Worm (Caenorhabditis elegans) whole organism, L3 larva: ENCODE results near the gene maph-1.3.

Source experiments
- R02D3.7 ChIP-seq: fragments of 150-350 bp; optimal IDR thresholded peaks from 2 replicates; lab custom pipeline; 2014; ENCODE audit warnings: missing biosample characterization, missing genetic modification characterization
- ZK546.5 ChIP-seq: sonication (generic microtip); optimal IDR thresholded peaks from 2 replicates; lab custom pipeline; 2017; ENCODE audit warnings: missing biosample characterization, missing genetic modification characterization
- aly-2 ChIP-seq: fragments of 150-350 bp; optimal IDR thresholded peaks from 2 replicates; lab custom pipeline; 2014; ENCODE audit warnings: missing biosample characterization, missing genetic modification characterization
- ceh-16 ChIP-seq: sonication (generic microtip); optimal IDR thresholded peaks from 2 replicates; lab custom pipeline; 2017; ENCODE audit warnings: missing biosample characterization, missing genetic modification characterization
- ceh-28 ChIP-seq: fragments of 150-350 bp; optimal IDR thresholded peaks from 2 replicates; lab custom pipeline; 2014; ENCODE audit warnings: missing biosample characterization, missing genetic modification reagents, missing genetic modification characterization
- ceh-9 ChIP-seq: sonication (generic microtip); optimal IDR thresholded peaks from 2 replicates; lab custom pipeline; 2018; ENCODE audit warnings: missing biosample characterization, missing genetic modification characterization
- egl-27 ChIP-seq: sonication (generic microtip); optimal IDR thresholded peaks from 4 replicates; lab custom pipeline; 2017; ENCODE audit warnings: missing biosample characterization, missing genetic modification reagents, missing genetic modification characterization
- egl-5 ChIP-seq: fragments of 150-350 bp; optimal IDR thresholded peaks from 2 replicates; lab custom pipeline; 2017; ENCODE audit warnings: missing biosample characterization, missing genetic modification reagents, missing genetic modification characterization, inconsistent platforms
- elt-1 ChIP-seq: fragments of 150-350 bp; optimal IDR thresholded peaks from 2 replicates; lab custom pipeline; 2014; ENCODE audit warnings: missing biosample characterization, missing genetic modification characterization
- elt-2 ChIP-seq: sonication (generic microtip); optimal IDR thresholded peaks from 2 replicates; lab custom pipeline; 2016; ENCODE audit warnings: missing genetic modification reagents, mild to moderate bottlenecking, missing genetic modification characterization, missing compliant biosample characterization
- eor-1 ChIP-seq, 2 experiments: fragments of 150-350 bp; optimal IDR thresholded peaks; 2 replicates each; lab custom pipeline; 2014 to 2018; ENCODE audit warnings: missing biosample characterization in 2 of 2, missing genetic modification characterization in 2 of 2
- fkh-10 ChIP-seq: sonication (generic microtip); optimal IDR thresholded peaks from 2 replicates; lab custom pipeline; 2017; ENCODE audit warnings: missing biosample characterization, missing genetic modification reagents, missing genetic modification characterization
- fos-1 ChIP-seq: fragments of 150-350 bp; optimal IDR thresholded peaks from 2 replicates; lab custom pipeline; 2014; ENCODE audit warnings: missing biosample characterization, missing genetic modification characterization
- hmg-11 ChIP-seq: sonication (generic microtip); optimal IDR thresholded peaks from 2 replicates; lab custom pipeline; 2016; ENCODE audit warnings: missing genetic modification characterization, missing compliant biosample characterization
- jun-1 ChIP-seq: fragments of 150-350 bp; optimal IDR thresholded peaks from 2 replicates; lab custom pipeline; 2014; ENCODE audit warnings: missing biosample characterization, missing genetic modification reagents, missing genetic modification characterization
- lin-15B ChIP-seq: fragments of 150-350 bp; optimal IDR thresholded peaks from 2 replicates; lab custom pipeline; 2014; ENCODE audit warnings: missing biosample characterization, missing genetic modification characterization
- lin-39 ChIP-seq: fragments of 150-350 bp; optimal IDR thresholded peaks from 2 replicates; lab custom pipeline; 2018; ENCODE audit warnings: missing biosample characterization, missing genetic modification reagents, missing genetic modification characterization
- lsy-12 ChIP-seq: sonication (generic microtip); optimal IDR thresholded peaks from 2 replicates; lab custom pipeline; 2016; ENCODE audit warnings: mild to moderate bottlenecking, missing genetic modification characterization, missing compliant biosample characterization
- mml-1 ChIP-seq: fragments of 150-350 bp; sonication (generic microtip); optimal IDR thresholded peaks from 3 replicates; lab custom pipeline; 2014; ENCODE audit warnings: missing biosample characterization, missing genetic modification characterization
- nfya-1 ChIP-seq: sonication (generic microtip); optimal IDR thresholded peaks from 2 replicates; lab custom pipeline; 2017; ENCODE audit warnings: missing genetic modification characterization, mild to moderate bottlenecking, missing compliant biosample characterization, antibody characterized with exemption, moderate library complexity; ENCODE audit not compliant: insufficient read depth
- nhr-11 ChIP-seq: fragments of 150-350 bp; optimal IDR thresholded peaks from 2 replicates; lab custom pipeline; 2014; ENCODE audit warnings: missing biosample characterization, missing genetic modification characterization
- nhr-12 ChIP-seq: fragments of 150-350 bp; optimal IDR thresholded peaks from 2 replicates; lab custom pipeline; 2014; ENCODE audit warnings: missing biosample characterization, missing genetic modification characterization
- nhr-23 ChIP-seq: fragments of 150-350 bp; optimal IDR thresholded peaks from 2 replicates; lab custom pipeline; 2014; ENCODE audit warnings: missing biosample characterization, missing genetic modification reagents, missing genetic modification characterization
- nhr-237 ChIP-seq: fragments of 150-350 bp; optimal IDR thresholded peaks from 2 replicates; lab custom pipeline; 2014; ENCODE audit warnings: missing biosample characterization, missing genetic modification characterization
- nhr-25 ChIP-seq: sonication (generic microtip); optimal IDR thresholded peaks from 2 replicates; lab custom pipeline; 2017; ENCODE audit warnings: missing biosample characterization, missing genetic modification characterization
- nhr-76 ChIP-seq: fragments of 150-350 bp; sonication (generic microtip); optimal IDR thresholded peaks from 5 replicates; lab custom pipeline; 2014; ENCODE audit warnings: missing biosample characterization, missing genetic modification characterization
- nhr-77 ChIP-seq: fragments of 150-350 bp; optimal IDR thresholded peaks from 2 replicates; lab custom pipeline; 2014; ENCODE audit warnings: missing biosample characterization, missing genetic modification characterization
- pha-4 ChIP-seq: fragments of 150-350 bp; optimal IDR thresholded peaks from 2 replicates; lab custom pipeline; 2014; ENCODE audit warnings: missing biosample characterization, missing genetic modification reagents, missing genetic modification characterization
- pqm-1 ChIP-seq: fragments of 150-350 bp; optimal IDR thresholded peaks from 2 replicates; lab custom pipeline; 2017; ENCODE audit warnings: missing biosample characterization, missing genetic modification characterization, inconsistent platforms
- sea-2 ChIP-seq: fragments of 150-350 bp; sonication (generic microtip); optimal IDR thresholded peaks from 4 replicates; lab custom pipeline; 2014; ENCODE audit warnings: missing biosample characterization, missing genetic modification reagents, missing genetic modification characterization
- snpc-4 ChIP-seq: fragments of 150-350 bp; optimal IDR thresholded peaks from 2 replicates; lab custom pipeline; 2014; ENCODE audit warnings: missing biosample characterization, missing genetic modification characterization
- unc-39 ChIP-seq: sonication (generic microtip); optimal IDR thresholded peaks from 4 replicates; lab custom pipeline; 2017; ENCODE audit warnings: missing biosample characterization, missing genetic modification characterization
- zag-1 ChIP-seq: fragments of 150-350 bp; optimal IDR thresholded peaks from 2 replicates; lab custom pipeline; 2014; ENCODE audit warnings: missing biosample characterization, missing genetic modification characterization
- ztf-4 ChIP-seq: fragments of 150-350 bp; optimal IDR thresholded peaks from 2 replicates; lab custom pipeline; 2014; ENCODE audit warnings: missing biosample characterization, missing genetic modification characterization

maph-1.3 gene

DNA sequence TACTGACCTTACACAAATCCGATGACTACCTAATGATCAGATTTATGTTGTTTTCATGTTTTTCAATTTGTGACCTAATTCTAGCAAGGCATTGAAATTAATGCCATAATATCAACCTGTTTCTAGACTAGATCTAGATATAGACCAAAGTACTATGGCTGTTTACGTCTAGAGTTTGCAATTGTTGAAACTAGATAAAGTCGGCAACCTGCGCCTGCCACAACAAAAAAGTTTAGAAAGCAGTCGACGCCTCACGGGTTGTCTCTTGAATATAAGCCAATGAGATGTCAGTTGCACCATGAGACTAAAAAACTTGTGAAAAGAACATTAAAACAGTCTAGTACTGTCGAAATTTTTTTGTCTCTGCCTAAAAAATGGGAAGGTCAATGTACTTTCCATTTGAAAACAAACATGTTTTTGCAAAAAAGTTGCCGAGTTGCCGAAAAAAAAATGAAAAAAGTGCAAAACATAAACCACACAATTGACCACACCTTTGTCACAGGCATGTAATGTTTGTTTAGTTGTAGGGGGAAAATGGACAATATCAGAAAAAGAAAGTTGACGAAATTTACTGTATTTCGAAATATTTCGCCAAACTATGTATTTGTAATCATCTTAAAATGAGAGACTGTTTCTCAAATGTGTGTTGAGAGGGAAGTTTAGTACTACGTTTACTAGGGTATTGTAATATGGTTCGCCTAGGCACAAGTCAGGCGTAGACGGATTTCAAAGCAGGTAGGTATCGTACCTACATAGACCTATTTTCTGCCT is 34.5 kb downstream of the maph-1.3 start:
- peak; percentile 26 for TF ChIP-seq pha-4 (tag; lab: Kevin White, UChicago)
- no peak for TF ChIP-seq nhr-237 (tag; lab: Kevin White, UChicago)
- no peak for TF ChIP-seq R02D3.7

DNA sequence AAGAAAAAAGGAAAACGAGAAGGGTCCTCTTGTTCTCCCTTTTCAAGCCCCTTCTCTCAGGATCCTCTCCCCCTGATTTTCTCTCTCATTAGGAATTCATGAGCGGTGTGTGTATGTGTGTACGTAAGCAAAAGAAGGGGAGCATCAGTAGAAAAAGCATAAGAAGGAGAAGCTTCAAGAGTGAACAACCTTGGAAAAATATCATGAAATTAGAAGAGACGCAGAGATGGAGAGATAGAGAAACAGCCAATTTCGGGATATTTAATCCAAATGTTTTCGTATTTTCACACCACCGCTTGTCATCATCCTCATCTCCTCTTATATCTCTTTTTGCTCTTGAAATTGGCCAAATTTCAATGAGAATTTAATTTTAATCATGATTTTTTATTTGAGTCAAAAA is 38.5 kb downstream of the maph-1.3 start:
- TF ChIP-seq ceh-9 (tag; lab: Kevin White, UChicago) (no peak), ceh-16 (tag; lab: Kevin White, UChicago) (no peak), nhr-237 (tag; lab: Kevin White, UChicago) (no peak)

DNA sequence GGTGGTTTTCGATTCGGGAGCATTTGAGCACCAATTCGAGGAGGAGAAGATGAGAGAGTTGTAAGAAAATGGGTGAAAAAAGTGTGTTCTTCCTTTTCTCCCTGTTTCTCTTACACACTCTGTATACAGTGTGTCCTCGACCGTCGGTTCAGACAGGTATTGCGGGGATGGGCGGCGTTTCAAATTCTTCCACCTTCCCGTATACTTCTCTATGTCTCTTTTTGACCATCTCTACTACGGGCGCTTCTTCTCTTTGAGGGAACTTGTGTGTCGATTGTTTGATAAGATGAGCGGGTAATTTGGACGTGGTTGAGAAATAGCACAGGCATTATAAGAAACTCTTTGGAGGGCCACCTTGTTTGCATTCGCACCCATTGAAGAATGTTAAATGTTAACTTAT is 42.9 kb downstream of the maph-1.3 start:
- TF ChIP-seq nhr-77 (tag; lab: Kevin White, UChicago), result no peak
- no peak for TF ChIP-seq ZK546.5 (tag; lab: Kevin White, UChicago)
- no peak for TF ChIP-seq eor-1 (tag; optimal IDR thresholded peaks at IDR 0.05; lab: Kevin White, UChicago)
- TF ChIP-seq lin-39 (tag; lab: Kevin White, UChicago), result no peak
- no peak for TF ChIP-seq ztf-4 (tag; lab: Kevin White, UChicago)
- peak; percentile 66 for TF ChIP-seq elt-2
- TF ChIP-seq nhr-25 (tag; lab: Kevin White, UChicago), result peak; percentile 53
- peak; percentile 96 for TF ChIP-seq lin-15B (tag; lab: Kevin White, UChicago)
- TF ChIP-seq nhr-76 (tag; lab: Kevin White, UChicago), result no peak
- TF ChIP-seq snpc-4 (tag; lab: Kevin White, UChicago), result no peak
- TF ChIP-seq pha-4 (tag; lab: Kevin White, UChicago), result peak; percentile 79
- no peak for TF ChIP-seq fkh-10
- TF ChIP-seq zag-1 (tag; lab: Kevin White, UChicago), result no peak
- TF ChIP-seq nhr-12 (tag; lab: Kevin White, UChicago), result no peak
- peak; percentile 38 for TF ChIP-seq pqm-1 (tag; lab: Kevin White, UChicago)
- no peak for TF ChIP-seq fos-1 (tag; lab: Kevin White, UChicago)
- no peak for TF ChIP-seq aly-2 (tag; lab: Kevin White, UChicago)
- TF ChIP-seq mml-1 (tag; lab: Kevin White, UChicago), result no peak
- TF ChIP-seq nfya-1 (tag; lab: Kevin White, UChicago), result peak; percentile 35
- TF ChIP-seq lsy-12 (tag; lab: Kevin White, UChicago), result no peak
- TF ChIP-seq nhr-11 (tag; lab: Kevin White, UChicago), result no peak
- TF ChIP-seq nhr-23 (tag; lab: Kevin White, UChicago), result peak; percentile 43
- no peak for TF ChIP-seq R02D3.7
- TF ChIP-seq unc-39 (tag; lab: Kevin White, UChicago), result no peak
- no peak for TF ChIP-seq egl-5 (tag; lab: Kevin White, UChicago)
- no peak for TF ChIP-seq ceh-28 (tag; lab: Kevin White, UChicago)
- no peak for TF ChIP-seq jun-1 (tag; lab: Kevin White, UChicago)
- TF ChIP-seq sea-2, result no peak

DNA sequence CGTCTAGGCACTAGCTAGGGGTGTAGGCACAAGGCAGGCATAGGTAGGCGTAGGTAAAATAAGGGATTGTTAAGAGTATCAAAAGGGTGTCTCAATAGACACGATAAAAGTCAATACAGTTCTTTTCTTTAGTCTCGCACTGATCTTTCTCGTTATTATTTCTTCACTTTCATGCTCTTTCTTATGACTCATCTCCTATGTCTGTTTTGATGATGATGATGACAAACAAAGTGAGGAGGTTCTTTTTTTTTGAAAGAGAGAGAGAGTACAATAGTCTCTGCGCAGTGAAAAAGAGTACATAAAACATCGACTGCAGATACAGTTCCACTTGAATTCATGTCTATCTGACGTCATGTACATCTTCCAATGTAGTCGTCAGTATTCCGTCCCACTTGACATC is 45.2 kb downstream of the maph-1.3 start:
- TF ChIP-seq pha-4 (tag; lab: Kevin White, UChicago) (peak; percentile 82), egl-27 (tag; lab: Kevin White, UChicago) (no peak)

DNA sequence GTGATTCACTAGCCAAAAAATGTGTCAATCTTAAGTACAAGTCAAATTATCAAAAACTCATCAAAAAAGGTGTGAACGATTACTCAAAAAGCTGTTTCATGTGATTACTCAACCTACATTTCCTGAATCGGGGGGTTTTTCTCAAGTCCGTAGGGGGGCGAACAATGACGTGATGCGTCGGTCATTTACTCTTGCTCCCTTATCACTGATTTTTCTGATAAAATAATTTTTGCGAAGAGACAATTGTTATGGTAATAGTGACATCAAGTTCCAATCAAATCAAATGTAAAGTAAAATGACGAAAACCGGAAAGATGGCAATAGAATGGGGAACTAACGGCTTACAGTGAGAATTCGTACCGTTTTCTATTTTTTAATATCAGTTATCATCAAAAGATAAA is 49.3 kb downstream of the maph-1.3 start:
- no peak for TF ChIP-seq ceh-16 (tag; lab: Kevin White, UChicago)
- TF ChIP-seq pqm-1 (tag; lab: Kevin White, UChicago), result peak; percentile 54
- no peak for TF ChIP-seq lin-39 (tag; lab: Kevin White, UChicago)
- TF ChIP-seq jun-1 (tag; lab: Kevin White, UChicago), result no peak
- TF ChIP-seq unc-39 (tag; lab: Kevin White, UChicago), result no peak
- TF ChIP-seq elt-1 (tag; lab: Kevin White, UChicago), result no peak
- TF ChIP-seq elt-2, result peak; percentile 36
- no peak for TF ChIP-seq zag-1 (tag; lab: Kevin White, UChicago)
- TF ChIP-seq hmg-11 (tag; lab: Kevin White, UChicago), result no peak
